Worm (Caenorhabditis elegans) whole organism, midembryonic: ENCODE measurements around the gene clhm-1.

ENCODE experiments used
- T22C8.4 ChIP-seq: fragments of 200-800 bp; sonication (Bioruptor generic); IDR thresholded peaks from 2 replicates; pipeline ENCODE4 v1.3.6; 2022; ENCODE audit warnings: missing genetic modification characterization, missing compliant biosample characterization
- cog-1 ChIP-seq: sonication (generic microtip); optimal IDR thresholded peaks from 2 replicates; lab custom pipeline; 2016; ENCODE audit warnings: missing genetic modification characterization, missing compliant biosample characterization
- flt-1 ChIP-seq: fragments of 200-800 bp; sonication (Bioruptor generic); IDR thresholded peaks from 2 replicates; pipeline ENCODE4 v1.3.6; 2022; ENCODE audit warnings: missing genetic modification characterization, missing compliant biosample characterization
- klf-2 ChIP-seq: fragments of 200-800 bp; sonication (Bioruptor generic); conservative IDR thresholded peaks from 2 replicates; pipeline ENCODE4 v1.3.6; 2022; ENCODE audit warnings: missing genetic modification reagents, missing genetic modification characterization, missing compliant biosample characterization
- med-1 ChIP-seq: sonication (generic microtip); optimal IDR thresholded peaks from 2 replicates; lab custom pipeline; 2017; ENCODE audit warnings: missing genetic modification characterization, mild to moderate bottlenecking, missing compliant biosample characterization, antibody characterized with exemption, missing genetic modification reagents; ENCODE audit not compliant: insufficient read depth
- tab-1 ChIP-seq: fragments of 200-800 bp; sonication (Bioruptor generic); IDR thresholded peaks from 2 replicates; pipeline ENCODE4 v1.3.6; 2022; ENCODE audit warnings: missing genetic modification characterization, missing compliant biosample characterization
- ztf-23 ChIP-seq: fragments of 200-800 bp; sonication (Bioruptor generic); IDR thresholded peaks from 2 replicates; pipeline ENCODE4 v1.3.6; 2022; ENCODE audit warnings: missing genetic modification reagents, missing genetic modification characterization, missing compliant biosample characterization
- ztf-29 ChIP-seq: fragments of 200-800 bp; sonication (Bioruptor generic); IDR thresholded peaks from 2 replicates; pipeline ENCODE4 v1.3.6; 2022; ENCODE audit warnings: missing genetic modification reagents, missing genetic modification characterization, missing compliant biosample characterization

ce11 chrII:6833781-6834339, 36.9 kb downstream of the clhm-1 start:
- TF ChIP-seq flt-1 (GFP tag; lab: Robert Waterston, UW) (no peak), T22C8.4 (no peak), ztf-23 (GFP tag; lab: Robert Waterston, UW) (no peak), med-1 (GFP tag; lab: Kevin White, UChicago) (no peak), ztf-29 (GFP tag; lab: Robert Waterston, UW) (no peak), cog-1 (tag; lab: Kevin White, UChicago) (no peak), tab-1 (GFP tag; lab: Robert Waterston, UW) (no peak), klf-2 (GFP tag; lab: Robert Waterston, UW) (no peak)
